Fruit fly (Drosophila melanogaster): ENCODE measurements around the gene CG31624.

dm6 chr2L:21248877-21249276 is 48.7 kb upstream of the CG31624 start:
- TF ChIP-seq CG8301 (tag; optimal IDR thresholded peaks at IDR 0.05) (no peak), CG15710 (tag; optimal IDR thresholded peaks at IDR 0.05) (no peak), CG10348 (GFP tag; IDR thresholded peaks at IDR 0.05) (no peak), CG32121 (GFP tag; IDR thresholded peaks at IDR 0.05) (no peak), rn (GFP tag; IDR thresholded peaks at IDR 0.05) (no peak), CG9948 (tag; optimal IDR thresholded peaks at IDR 0.05) (no peak), CG14655 (GFP tag; optimal IDR thresholded peaks at IDR 0.05) (no peak), fd96Ca (GFP tag; IDR thresholded peaks at IDR 0.05) (no peak), Snoo (tag; optimal IDR thresholded peaks at IDR 0.05) (no peak), CG13204 (GFP tag; optimal IDR thresholded peaks at IDR 0.05) (no peak)
